Worm (Caenorhabditis elegans) whole organism, L4 larva: Measurements from ENCODE around the gene usp-33.
A peak's percentile ranks its signal among the peaks of the same experiment; 100 is the strongest.

Source experiments
- F37D6.2 ChIP-seq: sonication (generic microtip); optimal IDR thresholded peaks from 2 replicates; lab custom pipeline; 2016; ENCODE audit warnings: mild to moderate bottlenecking, missing genetic modification characterization, missing compliant biosample characterization
- aha-1 ChIP-seq: fragments of 150-350 bp; peaks from one replicate; lab custom pipeline; 2014; ENCODE audit warnings: missing biosample characterization, missing genetic modification characterization
- ceh-20 ChIP-seq: fragments of 200-800 bp; sonication (Bioruptor generic); IDR thresholded peaks from 2 replicates; pipeline ENCODE4 v1.3.6; 2022; ENCODE audit warnings: missing genetic modification reagents, missing genetic modification characterization, missing compliant biosample characterization
- ceh-32 ChIP-seq: sonication (generic microtip); optimal IDR thresholded peaks from 2 replicates; lab custom pipeline; 2016; ENCODE audit warnings: mild to moderate bottlenecking, missing genetic modification characterization, missing compliant biosample characterization; ENCODE audit not compliant: poor library complexity
- ctbp-1 ChIP-seq: fragments of 200-800 bp; sonication (Bioruptor generic); IDR thresholded peaks from 2 replicates; pipeline ENCODE4 v1.3.6; 2022; ENCODE audit warnings: missing genetic modification reagents, missing genetic modification characterization, missing compliant biosample characterization
- daf-8 ChIP-seq: fragments of 200-800 bp; sonication (Bioruptor generic); IDR thresholded peaks from 2 replicates; pipeline ENCODE4 v1.3.6; 2022; ENCODE audit warnings: missing genetic modification characterization, missing compliant biosample characterization
- dmd-6 ChIP-seq: fragments of 200-800 bp; sonication (Bioruptor generic); IDR thresholded peaks from 2 replicates; pipeline ENCODE4 v1.3.6; 2022; ENCODE audit warnings: missing genetic modification reagents, missing genetic modification characterization, missing compliant biosample characterization
- dmd-9 ChIP-seq: fragments of 200-800 bp; sonication (Bioruptor generic); IDR thresholded peaks from 2 replicates; pipeline ENCODE4 v1.3.6; 2022; ENCODE audit warnings: missing genetic modification reagents, missing genetic modification characterization, missing compliant biosample characterization
- dpl-1 ChIP-seq: fragments of 150-350 bp; optimal IDR thresholded peaks from 2 replicates; lab custom pipeline; 2014; ENCODE audit warnings: missing biosample characterization, missing genetic modification reagents, missing genetic modification characterization
- duxl-1 ChIP-seq: sonication (generic microtip); optimal IDR thresholded peaks from 2 replicates; lab custom pipeline; 2016; ENCODE audit warnings: mild to moderate bottlenecking, missing genetic modification characterization, moderate library complexity, missing compliant biosample characterization; ENCODE audit not compliant: poor library complexity
- dve-1 ChIP-seq: sonication (generic microtip); optimal IDR thresholded peaks from 2 replicates; lab custom pipeline; 2017; ENCODE audit warnings: antibody characterized with exemption, mild to moderate bottlenecking, missing genetic modification characterization, missing compliant biosample characterization; ENCODE audit not compliant: insufficient read depth
- fkh-10 ChIP-seq: fragments of 150-350 bp; optimal IDR thresholded peaks from 2 replicates; lab custom pipeline; 2014; ENCODE audit warnings: missing biosample characterization, missing genetic modification reagents, missing genetic modification characterization
- hlh-11 ChIP-seq: fragments of 200-800 bp; sonication (Bioruptor generic); optimal IDR thresholded peaks from 2 replicates; lab custom pipeline; 2018; ENCODE audit warnings: mild to moderate bottlenecking, missing genetic modification characterization, missing compliant biosample characterization
- hlh-30 ChIP-seq: sonication (generic microtip); optimal IDR thresholded peaks from 2 replicates; lab custom pipeline; 2017; ENCODE audit warnings: antibody characterized with exemption, mild to moderate bottlenecking, missing genetic modification characterization, missing compliant biosample characterization; ENCODE audit not compliant: insufficient read depth
- hmg-1.1 ChIP-seq: fragments of 200-800 bp; sonication (Bioruptor generic); IDR thresholded peaks from 2 replicates; pipeline ENCODE4 v1.3.6; 2022; ENCODE audit warnings: missing genetic modification reagents, missing genetic modification characterization, missing compliant biosample characterization
- lin-29 ChIP-seq: fragments of 200-800 bp; sonication (Bioruptor generic); IDR thresholded peaks from 2 replicates; pipeline ENCODE4 v1.3.6; 2022; ENCODE audit warnings: missing genetic modification reagents, missing genetic modification characterization, missing compliant biosample characterization
- lsy-2 ChIP-seq, 2 experiments: fragments of 150-350 bp in 1 of 2; sonication (generic microtip) in 1 of 2; optimal IDR thresholded peaks; 2 replicates each; lab custom pipeline; 2014 to 2017; ENCODE audit warnings: missing biosample characterization in 2 of 2, missing genetic modification characterization in 2 of 2
- madf-5 ChIP-seq, 2 experiments: fragments of 200-800 bp; sonication (Bioruptor generic); IDR thresholded peaks; 2 replicates each; pipeline ENCODE4 v1.3.6; 2022; ENCODE audit warnings: missing compliant biosample characterization in 2 of 2, missing genetic modification characterization in 2 of 2
- mdl-1 ChIP-seq, 2 experiments: fragments of 150-350 bp in 1 of 2; sonication (generic microtip) in 1 of 2; optimal IDR thresholded peaks; 2 replicates each; lab custom pipeline; 2014 to 2017; ENCODE audit warnings: missing biosample characterization in 2 of 2, missing genetic modification characterization in 2 of 2
- mdt-29 ChIP-seq: fragments of 200-800 bp; sonication (Bioruptor generic); IDR thresholded peaks from 2 replicates; pipeline ENCODE4 v1.3.6; 2022; ENCODE audit warnings: missing genetic modification reagents, missing genetic modification characterization, missing compliant biosample characterization
- mep-1 ChIP-seq: fragments of 150-350 bp; sonication (generic microtip); optimal IDR thresholded peaks from 3 replicates; lab custom pipeline; 2014; ENCODE audit warnings: missing biosample characterization, missing genetic modification characterization
- mes-2 ChIP-seq: sonication (generic microtip); optimal IDR thresholded peaks from 2 replicates; lab custom pipeline; 2016; ENCODE audit warnings: missing genotype, mild to moderate bottlenecking, missing genetic modification characterization, missing compliant biosample characterization; ENCODE audit not compliant: poor library complexity, severe bottlenecking
- mxl-3 ChIP-seq: fragments of 200-800 bp; sonication (Bioruptor generic); optimal IDR thresholded peaks from 2 replicates; lab custom pipeline; 2018; ENCODE audit warnings: mild to moderate bottlenecking, missing genetic modification characterization, missing compliant biosample characterization
- nhr-111 ChIP-seq: fragments of 200-800 bp; sonication (Bioruptor generic); optimal IDR thresholded peaks from 2 replicates; lab custom pipeline; 2018; ENCODE audit warnings: mild to moderate bottlenecking, missing genetic modification characterization, missing compliant biosample characterization
- nhr-237 ChIP-seq: sonication (generic microtip); optimal IDR thresholded peaks from 2 replicates; lab custom pipeline; 2017; ENCODE audit warnings: missing biosample characterization, missing genetic modification characterization
- nhr-28 ChIP-seq: fragments of 150-350 bp; optimal IDR thresholded peaks from 2 replicates; lab custom pipeline; 2014; ENCODE audit warnings: missing biosample characterization, missing genetic modification characterization
- nhr-41 ChIP-seq: fragments of 200-800 bp; sonication (Bioruptor generic); IDR thresholded peaks from 2 replicates; pipeline ENCODE4 v1.3.6; 2022; ENCODE audit warnings: missing genetic modification reagents, missing genetic modification characterization, missing compliant biosample characterization
- nhr-42 ChIP-seq: fragments of 200-800 bp; sonication (Bioruptor generic); IDR thresholded peaks from 2 replicates; pipeline ENCODE4 v1.3.6; 2022; ENCODE audit warnings: missing genetic modification characterization, missing compliant biosample characterization
- nhr-48 ChIP-seq: sonication (generic microtip); optimal IDR thresholded peaks from 2 replicates; lab custom pipeline; 2016; ENCODE audit warnings: mild to moderate bottlenecking, missing genetic modification characterization, missing compliant biosample characterization
- pha-4 ChIP-seq, 2 experiments: fragments of 150-350 bp in 1 of 2; fragments of 200-800 bp in 1 of 2; sonication (Bioruptor generic) in 1 of 2; IDR thresholded peaks in 1 of 2; optimal IDR thresholded peaks in 1 of 2; 2 replicates each; pipeline versions ENCODE4 v1.3.6 to Lab custom; 2014 to 2022; ENCODE audit warnings: missing genetic modification characterization in 2 of 2, missing genetic modification reagents in 2 of 2, missing biosample characterization in 1 of 2, missing compliant biosample characterization in 1 of 2
- php-3 ChIP-seq: fragments of 200-800 bp; sonication (Bioruptor generic); IDR thresholded peaks from 2 replicates; pipeline ENCODE4 v1.3.6; 2022; ENCODE audit warnings: missing genetic modification reagents, missing genetic modification characterization, missing compliant biosample characterization
- rbr-2 ChIP-seq: sonication (generic microtip); optimal IDR thresholded peaks from 2 replicates; lab custom pipeline; 2016; ENCODE audit warnings: missing genotype, missing genetic modification characterization, missing compliant biosample characterization
- sdz-12 ChIP-seq: fragments of 200-800 bp; sonication (Bioruptor generic); optimal IDR thresholded peaks from 2 replicates; lab custom pipeline; 2018; ENCODE audit warnings: mild to moderate bottlenecking, missing genetic modification characterization, missing compliant biosample characterization
- set-16 ChIP-seq: fragments of 200-800 bp; sonication (Bioruptor generic); IDR thresholded peaks from 2 replicates; pipeline ENCODE4 v1.3.6; 2022; ENCODE audit warnings: missing genetic modification reagents, missing genetic modification characterization, missing compliant biosample characterization
- snpc-4 ChIP-seq: fragments of 150-350 bp; optimal IDR thresholded peaks from 2 replicates; lab custom pipeline; 2014; ENCODE audit warnings: missing biosample characterization, missing genetic modification characterization
- spr-3 ChIP-seq: fragments of 200-800 bp; sonication (Bioruptor generic); optimal IDR thresholded peaks from 2 replicates; lab custom pipeline; 2018; ENCODE audit warnings: mild to moderate bottlenecking, missing genetic modification characterization, missing compliant biosample characterization
- unc-62 ChIP-seq, 3 experiments: fragments of 150-350 bp in 1 of 3; sonication (generic microtip); optimal IDR thresholded peaks in 2 of 3; peaks in 1 of 3; 1 replicate in 1 of 3; 2 replicates in 2 of 3; lab custom pipeline; 2014 to 2017; ENCODE audit warnings: missing biosample characterization in 3 of 3, missing genetic modification characterization in 3 of 3, missing genetic modification reagents in 3 of 3, missing genotype in 1 of 3
- vab-7 ChIP-seq: fragments of 200-800 bp; sonication (Bioruptor generic); IDR thresholded peaks from 2 replicates; pipeline ENCODE4 v1.3.6; 2022; ENCODE audit warnings: missing genetic modification reagents, missing genetic modification characterization, missing compliant biosample characterization

usp-33 gene

DNA sequence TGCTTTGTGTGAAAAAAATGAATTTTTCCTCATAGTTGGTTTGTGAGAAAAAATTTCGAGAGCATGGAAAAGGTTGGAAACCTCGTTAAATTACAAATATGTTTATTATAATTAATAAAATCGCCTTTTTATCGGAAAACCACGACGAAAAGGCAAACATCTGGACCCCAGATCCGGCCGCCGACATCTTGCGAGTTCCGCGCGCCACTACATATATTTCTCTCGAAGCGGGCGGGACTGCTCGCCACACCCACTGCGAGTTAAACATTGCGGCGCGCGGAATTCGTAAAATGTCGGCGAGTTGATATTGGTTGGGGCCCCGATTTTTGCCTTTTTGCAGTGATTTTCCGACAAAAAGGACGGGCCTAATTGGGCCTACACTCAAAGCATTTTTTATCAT lies 31.7 kb upstream of the usp-33 start:
- TF ChIP-seq aha-1 (tag; lab: Kevin White, UChicago) (peak; percentile 37), duxl-1 (tag; lab: Kevin White, UChicago) (no peak)

DNA sequence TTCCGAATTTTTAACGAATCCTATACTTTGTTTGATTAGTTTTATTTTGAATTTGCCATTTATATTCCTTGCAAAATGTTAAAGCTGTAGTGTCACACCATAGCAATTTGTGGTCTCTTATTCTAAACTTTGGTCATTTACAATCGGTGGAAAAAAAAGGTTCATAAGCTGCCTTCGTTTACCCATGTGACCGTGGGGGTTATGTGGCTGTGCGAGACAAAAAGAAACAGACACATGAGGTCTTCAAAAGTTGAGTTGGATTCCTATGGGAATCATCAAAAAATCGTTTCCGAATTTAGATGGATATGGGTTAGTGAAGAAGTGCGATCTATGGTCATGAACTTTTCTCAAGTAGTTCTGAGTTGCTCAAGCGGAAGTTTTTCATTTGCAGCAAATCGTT lies 26.8 kb upstream of the usp-33 start:
- TF ChIP-seq hlh-30 (tag; lab: Kevin White, UChicago) (peak; percentile 79), mdl-1 (tag; optimal IDR thresholded peaks at IDR 0.05; lab: Kevin White, UChicago) (peak in 1 of 2 experiments; percentile 37), ceh-20 (GFP tag; lab: Robert Waterston, UW) (0 out of 2 replicates have a peak, but pooled peaks have one; percentile 27), unc-62 (GFP tag; optimal IDR thresholded peaks at IDR 0.05 in 1 of 2; lab: Kevin White, UChicago) (peak in 1 of 2 experiments; percentile 99), unc-62 (tag; optimal IDR thresholded peaks at IDR 0.05; lab: Kevin White, UChicago) (no peak), dmd-6 (GFP tag; lab: Robert Waterston, UW) (0 out of 2 replicates have a peak, but pooled peaks have one; percentile 12), lsy-2 (tag; optimal IDR thresholded peaks at IDR 0.05; lab: Kevin White, UChicago) (peak in 1 of 2 experiments; percentile 35), lin-29 (GFP tag; lab: Robert Waterston, UW) (no peak), mep-1 (tag; lab: Kevin White, UChicago) (peak; percentile 4), ceh-32 (tag; lab: Kevin White, UChicago) (no peak), aha-1 (tag; lab: Kevin White, UChicago) (peak; percentile 31)

DNA sequence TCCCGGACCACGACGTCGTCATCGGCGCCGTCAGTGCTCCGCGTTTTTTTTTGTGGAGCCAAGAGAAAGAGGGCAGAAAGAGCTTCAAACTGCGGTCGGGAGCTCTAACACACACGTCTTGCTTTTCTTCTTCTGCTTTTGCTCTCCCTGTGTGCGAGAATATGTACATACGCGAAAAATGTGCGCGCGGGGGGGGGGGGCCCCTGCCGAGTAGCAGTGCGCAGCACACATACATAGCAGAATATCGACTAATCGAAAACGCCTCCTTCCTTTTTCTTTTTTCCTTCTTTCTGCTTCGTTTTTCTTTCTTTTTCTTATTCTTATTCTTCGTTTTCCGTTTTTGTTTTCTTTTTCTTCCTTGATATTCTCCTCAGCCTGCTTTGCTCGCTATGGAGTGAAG lies 24.5 kb upstream of the usp-33 start:
- TF ChIP-seq fkh-10 (GFP tag; lab: Kevin White, UChicago) (peak; percentile 57), pha-4 (GFP tag; IDR thresholded peaks at IDR 0.05; lab: Robert Waterston, UW) (0 out of 2 replicates have a peak, but pooled peaks have one; percentile 30), pha-4 (tag; optimal IDR thresholded peaks at IDR 0.05; lab: Kevin White, UChicago) (no peak), mep-1 (tag; lab: Kevin White, UChicago) (peak; percentile 8), aha-1 (tag; lab: Kevin White, UChicago) (peak; percentile 58), vab-7 (0 out of 2 replicates have a peak, but pooled peaks have one; percentile 37), rbr-2 (tag; lab: Kevin White, UChicago) (peak; percentile 63), hlh-30 (tag; lab: Kevin White, UChicago) (no peak), nhr-41 (GFP tag; lab: Robert Waterston, UW) (no peak), hlh-11 (tag; lab: Kevin White, UChicago) (peak; percentile 15), hmg-1.1 (GFP tag; lab: Robert Waterston, UW) (peak; percentile 63), ctbp-1 (GFP tag; lab: Robert Waterston, UW) (0 out of 2 replicates have a peak, but pooled peaks have one; percentile 68), unc-62 (GFP tag; optimal IDR thresholded peaks at IDR 0.05 in 1 of 2; lab: Kevin White, UChicago) (peak in 1 of 2 experiments; percentile 90), unc-62 (tag; optimal IDR thresholded peaks at IDR 0.05; lab: Kevin White, UChicago) (no peak), ceh-20 (GFP tag; lab: Robert Waterston, UW) (0 out of 2 replicates have a peak, but pooled peaks have one; percentile 14), mes-2 (peak; percentile 38), set-16 (GFP tag; lab: Robert Waterston, UW) (peak; percentile 70), nhr-237 (no peak), mdl-1 (tag; optimal IDR thresholded peaks at IDR 0.05; lab: Kevin White, UChicago) (peak in 1 of 2 experiments; percentile 52), daf-8 (GFP tag; lab: Robert Waterston, UW) (no peak), F37D6.2 (tag; lab: Kevin White, UChicago) (peak; percentile 46)

DNA sequence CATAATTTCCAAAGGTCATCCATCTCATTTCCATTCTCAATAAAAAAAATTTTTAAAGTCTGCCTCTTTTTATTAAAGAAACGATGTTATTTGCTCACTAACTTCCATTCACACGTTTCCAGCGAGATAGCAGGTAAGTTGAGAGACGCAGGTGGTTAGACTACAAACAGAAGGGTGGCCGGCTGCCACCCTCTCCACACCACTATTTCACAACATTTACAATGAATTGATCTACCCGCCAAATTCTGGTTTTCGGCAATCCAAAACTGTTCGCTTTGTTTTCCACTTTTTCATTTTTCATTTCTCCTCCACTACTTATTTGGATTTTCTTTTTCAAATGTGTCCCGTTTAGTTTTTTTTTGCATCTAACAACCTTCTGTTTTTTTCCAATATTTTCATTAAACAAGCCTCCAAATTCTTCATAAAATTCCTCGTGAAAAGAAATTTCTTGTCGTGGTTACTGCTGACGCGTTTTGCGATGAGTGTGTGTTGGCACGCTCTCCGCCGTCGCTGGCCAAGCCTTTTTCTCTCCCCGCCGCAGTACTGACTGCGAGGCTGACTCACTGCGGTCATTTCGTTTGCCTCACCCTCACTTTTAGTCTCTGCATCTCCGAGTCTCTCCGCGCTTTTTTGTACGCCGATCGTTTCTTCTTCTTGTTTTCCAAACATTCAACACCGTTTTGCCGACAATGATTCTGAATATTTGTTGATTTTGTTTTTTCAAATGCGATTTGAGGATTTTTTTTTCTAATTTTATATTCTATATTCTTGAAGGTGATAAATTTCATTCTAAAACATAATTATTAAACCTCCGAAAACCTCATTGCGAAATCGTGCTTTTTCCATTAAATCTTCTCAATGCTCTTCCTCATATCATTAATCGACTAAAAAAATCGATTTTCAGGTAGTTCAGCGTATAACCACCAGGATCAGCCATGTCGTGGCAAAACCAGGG lies 22.9 kb upstream of the usp-33 start, which contains the start of gene dyn-1:
Gene dyn-1, plus strand, starts transcription at position 905 of the 955 bp plus-strand sequence.
- no peak for TF ChIP-seq snpc-4 (tag; lab: Kevin White, UChicago)
- 0 out of 2 replicates have a peak, but pooled peaks have one; percentile 10 for TF ChIP-seq nhr-41 (GFP tag; lab: Robert Waterston, UW)
- TF ChIP-seq spr-3 (GFP tag; lab: Kevin White, UChicago), result no peak
- 0 out of 2 replicates have a peak, but pooled peaks have one; percentile 8 for TF ChIP-seq dmd-9 (GFP tag; lab: Robert Waterston, UW)
- peak; percentile 58 for TF ChIP-seq dpl-1
- TF ChIP-seq hmg-1.1 (GFP tag; lab: Robert Waterston, UW), result peak; percentile 67
- TF ChIP-seq nhr-111 (GFP tag; lab: Kevin White, UChicago), result no peak
- TF ChIP-seq madf-5 (GFP tag; IDR thresholded peaks at IDR 0.05; lab: Robert Waterston, UW), result no peak
- peak; percentile 63 for TF ChIP-seq nhr-48
- 0 out of 2 replicates have a peak, but pooled peaks have one; percentile 21 for TF ChIP-seq ctbp-1 (GFP tag; lab: Robert Waterston, UW)
- no peak for TF ChIP-seq mdt-29 (GFP tag; lab: Robert Waterston, UW)
- TF ChIP-seq sdz-12 (GFP tag; lab: Kevin White, UChicago), result no peak
- TF ChIP-seq mxl-3 (GFP tag; lab: Kevin White, UChicago), result peak; percentile 85
- TF ChIP-seq php-3, result peak; percentile 61; the same call in 1 of the 2 replicates
- TF ChIP-seq dve-1 (tag; lab: Kevin White, UChicago), result peak; percentile 82
- 0 out of 2 replicates have a peak, but pooled peaks have one; percentile 35 for TF ChIP-seq nhr-42 (GFP tag; lab: Robert Waterston, UW)
- TF ChIP-seq nhr-28 (tag; lab: Kevin White, UChicago), result peak; percentile 71
